Fruit fly (Drosophila melanogaster) whole organism, pupa: Measurements from ENCODE around the gene CG14286.

Experiments used
- CG12605 ChIP-seq: fragments of 200-800 bp; sonication (Bioruptor generic); IDR thresholded peaks from 2 replicates; pipeline ENCODE4 v1.3.6; 2022; ENCODE audit warnings: missing biosample characterization, missing genetic modification characterization
- CG13204 ChIP-seq: fragments of 200-800 bp; sonication (Bioruptor generic); optimal IDR thresholded peaks from 2 replicates; lab custom pipeline; 2018; ENCODE audit warnings: missing biosample characterization, mild to moderate bottlenecking, missing genetic modification characterization, moderate library complexity
- CG14655 ChIP-seq: fragments of 200-800 bp; sonication (Bioruptor generic); optimal IDR thresholded peaks from 3 replicates; lab custom pipeline; 2017; ENCODE audit warnings: mild to moderate bottlenecking, missing biosample characterization, missing genetic modification reagents, missing genetic modification characterization
- CG32121 ChIP-seq: fragments of 200-800 bp; sonication (Bioruptor generic); IDR thresholded peaks from 2 replicates; pipeline ENCODE4 v1.3.6; 2022; ENCODE audit warnings: missing biosample characterization, missing genetic modification characterization
- CG4496 ChIP-seq: fragments of 200-800 bp; sonication (Bioruptor generic); IDR thresholded peaks from 3 replicates; pipeline ENCODE4 v1.3.6; 2022; ENCODE audit warnings: missing biosample characterization, missing genetic modification characterization
- CG8301 ChIP-seq: fragments of 200-800 bp; sonication (Bioruptor generic); optimal IDR thresholded peaks from 2 replicates; lab custom pipeline; 2018; ENCODE audit warnings: missing biosample characterization, mild to moderate bottlenecking, missing genetic modification characterization
- EcR ChIP-seq: fragments of 200-800 bp; sonication (Bioruptor generic); optimal IDR thresholded peaks from 3 replicates; lab custom pipeline; 2019; ENCODE audit warnings: missing biosample characterization, missing genetic modification characterization, mild to moderate bottlenecking, moderate library complexity, missing genetic modification reagents
- Ets98B ChIP-seq: fragments of 200-800 bp; sonication (Bioruptor generic); IDR thresholded peaks from 2 replicates; pipeline ENCODE4 v1.3.6; 2022; ENCODE audit warnings: missing biosample characterization, missing genetic modification characterization
- Pif1A ChIP-seq: fragments of 200-800 bp; sonication (Bioruptor generic); optimal IDR thresholded peaks from 3 replicates; lab custom pipeline; 2016; ENCODE audit warnings: missing biosample characterization, missing genetic modification characterization
- Snoo ChIP-seq: fragments of 200-800 bp; sonication (Bioruptor generic); optimal IDR thresholded peaks from 3 replicates; lab custom pipeline; 2017; ENCODE audit warnings: missing biosample characterization, mild to moderate bottlenecking, missing genetic modification characterization, inconsistent platforms
- rn ChIP-seq: fragments of 200-800 bp; sonication (Bioruptor generic); IDR thresholded peaks from 2 replicates; pipeline ENCODE4 v1.3.6; 2022; ENCODE audit warnings: missing biosample characterization, missing genetic modification characterization

dm6 chr3R:19071951-19072350, 48.1 kb downstream of the CG14286 start:
- TF ChIP-seq CG4496 (GFP tag; lab: Robert Waterston, UW) (no peak), Snoo (tag; lab: Kevin White, UChicago) (no peak), EcR (GFP tag; lab: Kevin White, UChicago) (peak; percentile 96), CG32121 (GFP tag; lab: Robert Waterston, UW) (no peak), CG8301 (tag; lab: Kevin White, UChicago) (no peak), CG14655 (GFP tag; lab: Kevin White, UChicago) (no peak), rn (GFP tag; lab: Robert Waterston, UW) (no peak), CG13204 (GFP tag; lab: Kevin White, UChicago) (no peak), CG12605 (GFP tag; lab: Robert Waterston, UW) (no peak), Ets98B (GFP tag; lab: Robert Waterston, UW) (no peak), Pif1A (GFP tag; lab: Kevin White, UChicago) (no peak)
